Fruit fly (Drosophila melanogaster) whole organism, embryonic: ENCODE measurements around the gene Uba4.

ENCODE experiments used
- BEAF-32 ChIP-seq: fragments of 200-800 bp; sonication (Bioruptor generic); optimal IDR thresholded peaks from 3 replicates; lab custom pipeline; 2017; ENCODE audit warnings: missing biosample characterization, missing genetic modification characterization, mild to moderate bottlenecking, moderate library complexity, missing genetic modification reagents
- CG10979 ChIP-seq: fragments of 200-800 bp; sonication (Bioruptor generic); optimal IDR thresholded peaks from 2 replicates; lab custom pipeline; 2018; ENCODE audit warnings: missing biosample characterization, mild to moderate bottlenecking, missing genetic modification characterization, moderate library complexity
- CG11093 ChIP-seq: fragments of 200-800 bp; sonication (Bioruptor generic); IDR thresholded peaks from 3 replicates; pipeline ENCODE4 v1.3.6; 2022; ENCODE audit warnings: missing biosample characterization, missing genetic modification characterization
- CG11723 ChIP-seq: fragments of 200-800 bp; sonication (Bioruptor generic); optimal IDR thresholded peaks from 2 replicates; lab custom pipeline; 2017; ENCODE audit warnings: missing biosample characterization, mild to moderate bottlenecking, missing genetic modification characterization
- CG12155 ChIP-seq: fragments of 200-800 bp; sonication (Bioruptor generic); optimal IDR thresholded peaks from 3 replicates; lab custom pipeline; 2016; ENCODE audit warnings: missing biosample characterization, missing genetic modification characterization
- CG12659 ChIP-seq: fragments of 200-800 bp; sonication (Bioruptor generic); optimal IDR thresholded peaks from 3 replicates; lab custom pipeline; 2017; ENCODE audit warnings: mild to moderate bottlenecking, missing biosample characterization, missing genetic modification reagents, missing genetic modification characterization
- CG15514 ChIP-seq: fragments of 200-800 bp; sonication (Bioruptor generic); optimal IDR thresholded peaks from 3 replicates; lab custom pipeline; 2017; ENCODE audit warnings: missing biosample characterization, missing genetic modification characterization, mild to moderate bottlenecking, moderate library complexity, missing genetic modification reagents
- CG15601 ChIP-seq: fragments of 200-800 bp; sonication (Bioruptor generic); optimal IDR thresholded peaks from 3 replicates; lab custom pipeline; 2019; ENCODE audit warnings: missing biosample characterization, mild to moderate bottlenecking, missing genetic modification characterization, moderate library complexity
- CG15696 ChIP-seq: fragments of 200-800 bp; sonication (Bioruptor generic); optimal IDR thresholded peaks from 2 replicates; lab custom pipeline; 2019; ENCODE audit warnings: missing biosample characterization, mild to moderate bottlenecking, missing genetic modification characterization, moderate library complexity
- CG2678 ChIP-seq: fragments of 200-800 bp; sonication (Bioruptor generic); optimal IDR thresholded peaks from 3 replicates; lab custom pipeline; 2019; ENCODE audit warnings: missing biosample characterization, mild to moderate bottlenecking, missing genetic modification characterization, moderate library complexity
- CG30020 ChIP-seq: fragments of 200-800 bp; optimal IDR thresholded peaks from 2 replicates; lab custom pipeline; 2019; ENCODE audit warnings: missing biosample characterization, mild to moderate bottlenecking, missing genetic modification characterization, moderate library complexity
- CG31441 ChIP-seq: fragments of 200-800 bp; sonication (Bioruptor generic); IDR thresholded peaks from 2 replicates; pipeline ENCODE4 v1.3.6; 2022; ENCODE audit warnings: missing biosample characterization, missing genetic modification characterization
- CG4360 ChIP-seq: fragments of 200-800 bp; sonication (Bioruptor generic); IDR thresholded peaks from 2 replicates; pipeline ENCODE4 v1.3.6; 2022; ENCODE audit warnings: missing biosample characterization, missing genetic modification characterization
- CG6175 ChIP-seq: fragments of 200-800 bp; sonication (Bioruptor generic); IDR thresholded peaks from 3 replicates; pipeline ENCODE4 v1.3.6; 2022; ENCODE audit warnings: missing biosample characterization, missing genetic modification characterization
- CG7357 ChIP-seq: fragments of 200-800 bp; sonication (Bioruptor generic); IDR thresholded peaks from 3 replicates; pipeline ENCODE4 v1.3.6; 2022; ENCODE audit warnings: missing biosample characterization, missing genetic modification characterization
- CG7372 ChIP-seq: fragments of 200-800 bp; sonication (Bioruptor generic); IDR thresholded peaks from 2 replicates; pipeline ENCODE4 v1.3.6; 2022; ENCODE audit warnings: missing biosample characterization, missing genetic modification characterization
- CG7786 ChIP-seq: fragments of 200-800 bp; sonication (Bioruptor generic); optimal IDR thresholded peaks from 2 replicates; lab custom pipeline; 2016; ENCODE audit warnings: missing biosample characterization, missing genetic modification characterization
- CG8290 ChIP-seq, 3 experiments: fragments of 200-800 bp; sonication (Bioruptor generic); optimal IDR thresholded peaks; 2 replicates each; lab custom pipeline; 2016 to 2019; ENCODE audit warnings: missing biosample characterization in 3 of 3, missing genetic modification characterization in 3 of 3, mild to moderate bottlenecking in 2 of 3, moderate library complexity in 1 of 3
- CG9797 ChIP-seq: fragments of 200-800 bp; sonication (Bioruptor generic); optimal IDR thresholded peaks from 3 replicates; lab custom pipeline; 2018; ENCODE audit warnings: missing biosample characterization, mild to moderate bottlenecking, missing genetic modification characterization
- CG9817 ChIP-seq: fragments of 200-800 bp; sonication (Bioruptor generic); optimal IDR thresholded peaks from 2 replicates; lab custom pipeline; 2018; ENCODE audit warnings: missing biosample characterization, mild to moderate bottlenecking, missing genetic modification characterization, moderate library complexity
- CTCF ChIP-seq: fragments of 200-800 bp; sonication (Bioruptor generic); optimal IDR thresholded peaks from 2 replicates; lab custom pipeline; 2017; ENCODE audit warnings: missing biosample characterization, mild to moderate bottlenecking, missing genetic modification characterization, moderate library complexity
- Dbx ChIP-seq: fragments of 200-800 bp; sonication (Bioruptor generic); IDR thresholded peaks from 3 replicates; pipeline ENCODE4 v1.3.6; 2022; ENCODE audit warnings: missing biosample characterization, missing genetic modification characterization
- Drgx ChIP-seq: fragments of 200-800 bp; sonication (Bioruptor generic); IDR thresholded peaks from 2 replicates; pipeline ENCODE4 v1.3.6; 2022; ENCODE audit warnings: missing biosample characterization, missing genetic modification characterization
- ERR ChIP-seq: fragments of 200-800 bp; sonication (Bioruptor generic); optimal IDR thresholded peaks from 2 replicates; lab custom pipeline; 2016; ENCODE audit warnings: missing biosample characterization, missing genetic modification characterization
- Hand ChIP-seq: fragments of 200-800 bp; sonication (Bioruptor generic); optimal IDR thresholded peaks from 2 replicates; lab custom pipeline; 2017; ENCODE audit warnings: mild to moderate bottlenecking, missing biosample characterization, missing genetic modification reagents, missing genetic modification characterization
- Neu2 ChIP-seq: fragments of 200-800 bp; sonication (Bioruptor generic); optimal IDR thresholded peaks from 3 replicates; lab custom pipeline; 2016; ENCODE audit warnings: missing biosample characterization, missing genetic modification characterization, borderline replicate concordance
- Nf-YC ChIP-seq: fragments of 200-800 bp; optimal IDR thresholded peaks from 3 replicates; lab custom pipeline; 2019; ENCODE audit warnings: missing biosample characterization, mild to moderate bottlenecking, missing genetic modification characterization, moderate library complexity
- Six4 ChIP-seq: fragments of 200-800 bp; sonication (Bioruptor generic); optimal IDR thresholded peaks from 2 replicates; lab custom pipeline; 2016; ENCODE audit warnings: missing biosample characterization, missing genetic modification characterization
- ato ChIP-seq: fragments of 200-800 bp; sonication (Bioruptor generic); IDR thresholded peaks from 2 replicates; pipeline ENCODE4 v1.3.6; 2022; ENCODE audit warnings: missing biosample characterization, missing genetic modification characterization; ENCODE audit not compliant: partially characterized antibody
- az2 ChIP-seq: fragments of 200-800 bp; sonication (Bioruptor generic); optimal IDR thresholded peaks from 3 replicates; lab custom pipeline; 2016; ENCODE audit warnings: missing biosample characterization, missing genetic modification characterization
- bab2 ChIP-seq: fragments of 200-800 bp; sonication (Bioruptor generic); optimal IDR thresholded peaks from 2 replicates; lab custom pipeline; 2016; ENCODE audit warnings: missing biosample characterization, missing genetic modification characterization
- br ChIP-seq: fragments of >200 bp; optimal IDR thresholded peaks from 2 replicates; lab custom pipeline; 2017
- dm ChIP-seq: fragments of 200-800 bp; sonication (Bioruptor generic); optimal IDR thresholded peaks from 3 replicates; lab custom pipeline; 2016; ENCODE audit warnings: missing biosample characterization, missing genetic modification characterization
- dmrt99B ChIP-seq: fragments of 200-800 bp; sonication (Bioruptor generic); optimal IDR thresholded peaks from 2 replicates; lab custom pipeline; 2018; ENCODE audit warnings: missing biosample characterization, mild to moderate bottlenecking, missing genetic modification characterization, moderate library complexity
- dysf ChIP-seq: fragments of 200-800 bp; sonication (Bioruptor generic); IDR thresholded peaks from 3 replicates; pipeline ENCODE4 v1.3.6; 2022; ENCODE audit warnings: missing biosample characterization, missing genetic modification characterization
- fd3F ChIP-seq: fragments of 200-800 bp; sonication (Bioruptor generic); optimal IDR thresholded peaks from 2 replicates; lab custom pipeline; 2018; ENCODE audit warnings: missing biosample characterization, mild to moderate bottlenecking, missing genetic modification characterization, moderate library complexity
- fd64A ChIP-seq: fragments of 200-800 bp; sonication (Bioruptor generic); optimal IDR thresholded peaks from 3 replicates; lab custom pipeline; 2018; ENCODE audit warnings: missing biosample characterization, mild to moderate bottlenecking, missing genetic modification characterization
- hb ChIP-seq: fragments of 200-800 bp; sonication (Bioruptor generic); IDR thresholded peaks from 3 replicates; pipeline ENCODE4 v1.3.6; 2022; ENCODE audit warnings: missing biosample characterization, missing genetic modification characterization; ENCODE audit not compliant: partially characterized antibody
- klu ChIP-seq: fragments of 200-800 bp; sonication (Bioruptor generic); IDR thresholded peaks from 2 replicates; pipeline ENCODE4 v1.3.6; 2022; ENCODE audit warnings: missing biosample characterization, missing genetic modification characterization
- lmd ChIP-seq: fragments of 200-800 bp; sonication (Bioruptor generic); IDR thresholded peaks from 2 replicates; pipeline ENCODE4 v1.3.6; 2022; ENCODE audit warnings: missing biosample characterization, missing genetic modification characterization
- lola ChIP-seq, 3 experiments: fragments of >200 bp in 2 of 3; fragments of 200-800 bp in 1 of 3; sonication (Bioruptor generic) in 1 of 3; optimal IDR thresholded peaks; 2 replicates each; lab custom pipeline; 2017 to 2019; ENCODE audit warnings: missing biosample characterization in 3 of 3, missing genetic modification characterization in 3 of 3, mild to moderate bottlenecking in 1 of 3, moderate library complexity in 1 of 3
- pho ChIP-seq: fragments of 200-800 bp; sonication (Bioruptor generic); optimal IDR thresholded peaks from 2 replicates; lab custom pipeline; 2016; ENCODE audit warnings: missing biosample characterization, missing genetic modification characterization
- row ChIP-seq: fragments of 200-800 bp; sonication (Bioruptor generic); IDR thresholded peaks from 3 replicates; pipeline ENCODE4 v1.3.6; 2022; ENCODE audit warnings: missing biosample characterization, missing genetic modification characterization
- shn ChIP-seq: fragments of 200-800 bp; sonication (Bioruptor generic); optimal IDR thresholded peaks from 3 replicates; lab custom pipeline; 2016; ENCODE audit warnings: missing biosample characterization, missing genetic modification characterization
- ssp ChIP-seq: fragments of 200-800 bp; sonication (Bioruptor generic); IDR thresholded peaks from 2 replicates; pipeline ENCODE4 v1.3.6; 2022; ENCODE audit warnings: missing biosample characterization, missing genetic modification characterization
- toy ChIP-seq: fragments of 200-800 bp; sonication (Bioruptor generic); IDR thresholded peaks from 2 replicates; pipeline ENCODE4 v1.3.6; 2022; ENCODE audit warnings: missing biosample characterization, missing genetic modification characterization
- ttk ChIP-seq: fragments of 200-800 bp; sonication (Bioruptor generic); IDR thresholded peaks from 2 replicates; pipeline ENCODE4 v2.1.2; 2022; ENCODE audit warnings: missing biosample characterization, missing genetic modification characterization
- vfl ChIP-seq: fragments of 200-800 bp; sonication (Bioruptor generic); optimal IDR thresholded peaks from 2 replicates; lab custom pipeline; 2016; ENCODE audit warnings: missing biosample characterization, missing genetic modification characterization
- vvl ChIP-seq: fragments of 200-800 bp; sonication (Bioruptor generic); IDR thresholded peaks from 2 replicates; pipeline ENCODE4 v1.3.6; 2022; ENCODE audit warnings: missing biosample characterization, missing genetic modification characterization

Gene Uba4

dm6 chr2L:8534515-8535295 is 17.5 kb downstream of the Uba4 start (continued):
- TF ChIP-seq CG9797 (GFP tag; lab: Kevin White, UChicago) (peak; percentile 50), pho (GFP tag; lab: Kevin White, UChicago) (no peak), CG30020 (tag; lab: Kevin White, UChicago) (peak; percentile 70), Dbx (GFP tag; lab: Robert Waterston, UW) (peak; percentile 45), Drgx (GFP tag; lab: Robert Waterston, UW) (peak; percentile 97), ato (no peak), az2 (GFP tag; lab: Kevin White, UChicago) (peak; percentile 95), CG15514 (peak; percentile 72), CG4360 (GFP tag; lab: Robert Waterston, UW) (peak; percentile 55; the same call in 1 of the 2 replicates), CG15601 (tag; lab: Kevin White, UChicago) (peak; percentile 96), Six4 (GFP tag; lab: Kevin White, UChicago) (peak; percentile 88), Nf-YC (peak; percentile 83), lola (GFP tag; optimal IDR thresholded peaks at IDR 0.05; lab: Kevin White, UChicago) (peak in 1 of 3 experiments; percentile 91), bab2 (peak; percentile 83), CG9817 (tag; lab: Kevin White, UChicago) (peak; percentile 93), CG12155 (peak; percentile 82), dysf (GFP tag; lab: Robert Waterston, UW) (peak; percentile 95), dmrt99B (tag; lab: Kevin White, UChicago) (peak; percentile 99), CG7372 (GFP tag; lab: Robert Waterston, UW) (peak; percentile 94), CG15696 (peak; percentile 79), shn (peak; percentile 66), hb (GFP tag; lab: Robert Waterston, UW) (no peak; the same call in 2 of the 3 replicates), CG11723 (GFP tag; lab: Kevin White, UChicago) (peak; percentile 87), CG31441 (GFP tag; lab: Robert Waterston, UW) (peak; percentile 82), row (peak; percentile 96), fd64A (GFP tag; lab: Kevin White, UChicago) (peak; percentile 97), CG12659 (GFP tag; lab: Kevin White, UChicago) (peak; percentile 93), vvl (GFP tag; lab: Robert Waterston, UW) (peak; percentile 97), CG10979 (tag; lab: Kevin White, UChicago) (peak; percentile 97), klu (GFP tag; lab: Robert Waterston, UW) (peak; percentile 82), vfl (GFP tag; lab: Kevin White, UChicago) (peak; percentile 75), CTCF (GFP tag; lab: Kevin White, UChicago) (peak; percentile 59), BEAF-32 (GFP tag; lab: Kevin White, UChicago) (no peak), fd3F (peak; percentile 90), ttk (GFP tag; lab: Robert Waterston, UW) (peak; percentile 95), br (lab: Kevin White, UChicago) (no peak), ERR (peak; percentile 58), CG8290 (GFP tag; optimal IDR thresholded peaks at IDR 0.05; lab: Kevin White, UChicago) (peak; percentile 72), CG8290 (tag; optimal IDR thresholded peaks at IDR 0.05; lab: Kevin White, UChicago) (peak; percentile 81 to 85), toy (GFP tag; lab: Robert Waterston, UW) (0 out of 2 replicates have a peak, but pooled peaks have one; percentile 33), Hand (GFP tag; lab: Kevin White, UChicago) (peak; percentile 57), Neu2 (GFP tag; lab: Kevin White, UChicago) (no peak), dm (GFP tag; lab: Kevin White, UChicago) (peak; percentile 75), lmd (GFP tag; lab: Robert Waterston, UW) (peak; percentile 95), CG6175 (GFP tag; lab: Robert Waterston, UW) (no peak; the same call in none of the 3 replicates), CG2678 (tag; lab: Kevin White, UChicago) (peak; percentile 97), CG11093 (GFP tag; lab: Robert Waterston, UW) (peak; percentile 95), ssp (GFP tag; lab: Robert Waterston, UW) (peak; percentile 87), CG7357 (GFP tag; lab: Robert Waterston, UW) (peak; percentile 89), CG7786 (GFP tag; lab: Kevin White, UChicago) (peak; percentile 36)
